Fruit fly (Drosophila melanogaster) whole organism, embryonic: Measurements from ENCODE around the gene RanGAP.
A peak's percentile ranks its signal among the peaks of the same experiment; 100 is the strongest.

Experiments used
- Blimp-1 ChIP-seq: fragments of 200-800 bp; sonication (Bioruptor generic); optimal IDR thresholded peaks from 3 replicates; lab custom pipeline; 2018; ENCODE audit warnings: missing biosample characterization, missing genetic modification characterization, mild to moderate bottlenecking, moderate library complexity, missing genetic modification reagents
- CG1233 ChIP-seq: fragments of 200-800 bp; sonication (Bioruptor generic); optimal IDR thresholded peaks from 4 replicates; lab custom pipeline; 2018; ENCODE audit warnings: missing biosample characterization, mild to moderate bottlenecking, missing genetic modification characterization
- CG12659 ChIP-seq: fragments of 200-800 bp; sonication (Bioruptor generic); optimal IDR thresholded peaks from 3 replicates; lab custom pipeline; 2017; ENCODE audit warnings: mild to moderate bottlenecking, missing biosample characterization, missing genetic modification reagents, missing genetic modification characterization
- CG13123 ChIP-seq: fragments of 200-800 bp; sonication (Bioruptor generic); optimal IDR thresholded peaks from 2 replicates; lab custom pipeline; 2016; ENCODE audit warnings: missing biosample characterization, missing genetic modification characterization
- CG1603 ChIP-seq: fragments of 200-800 bp; sonication (Bioruptor generic); optimal IDR thresholded peaks from 2 replicates; lab custom pipeline; 2019; ENCODE audit warnings: missing biosample characterization, mild to moderate bottlenecking, missing genetic modification characterization, moderate library complexity
- CG16813 ChIP-seq: fragments of 200-800 bp; sonication (Bioruptor generic); IDR thresholded peaks from 3 replicates; pipeline ENCODE4 v1.3.6; 2022; ENCODE audit warnings: missing biosample characterization, missing genetic modification characterization; ENCODE audit not compliant: partially characterized antibody
- CG17361 ChIP-seq: fragments of 200-800 bp; sonication (Bioruptor generic); IDR thresholded peaks from 3 replicates; pipeline ENCODE4 v1.3.6; 2022; ENCODE audit warnings: missing biosample characterization, missing genetic modification characterization
- CG17802 ChIP-seq: fragments of 200-800 bp; sonication (Bioruptor generic); optimal IDR thresholded peaks from 2 replicates; lab custom pipeline; 2018; ENCODE audit warnings: missing biosample characterization, mild to moderate bottlenecking, missing genetic modification characterization, moderate library complexity
- CG18262 ChIP-seq: fragments of 200-800 bp; optimal IDR thresholded peaks from 3 replicates; lab custom pipeline; 2019; ENCODE audit warnings: missing biosample characterization, mild to moderate bottlenecking, missing genetic modification characterization, moderate library complexity
- CG2129 ChIP-seq: fragments of 200-800 bp; sonication (Bioruptor generic); IDR thresholded peaks from 2 replicates; pipeline ENCODE4 v1.3.6; 2022; ENCODE audit warnings: missing biosample characterization, missing genetic modification characterization; ENCODE audit not compliant: partially characterized antibody
- CG2678 ChIP-seq: fragments of 200-800 bp; sonication (Bioruptor generic); optimal IDR thresholded peaks from 3 replicates; lab custom pipeline; 2019; ENCODE audit warnings: missing biosample characterization, mild to moderate bottlenecking, missing genetic modification characterization, moderate library complexity
- CG2889 ChIP-seq: fragments of 200-800 bp; sonication (Bioruptor generic); IDR thresholded peaks from 3 replicates; pipeline ENCODE4 v1.3.6; 2022; ENCODE audit warnings: missing biosample characterization, missing genetic modification characterization
- CG31365 ChIP-seq: fragments of 200-800 bp; sonication (Bioruptor generic); optimal IDR thresholded peaks from 2 replicates; lab custom pipeline; 2018; ENCODE audit warnings: missing biosample characterization, mild to moderate bottlenecking, missing genetic modification characterization
- CG3281 ChIP-seq: fragments of 200-800 bp; sonication (Bioruptor generic); optimal IDR thresholded peaks from 3 replicates; lab custom pipeline; 2017; ENCODE audit warnings: missing biosample characterization, mild to moderate bottlenecking, missing genetic modification characterization
- CG42726 ChIP-seq: fragments of 200-800 bp; sonication (Bioruptor generic); IDR thresholded peaks from 2 replicates; pipeline ENCODE4 v1.3.6; 2022; ENCODE audit warnings: missing biosample characterization, missing genetic modification characterization; ENCODE audit not compliant: partially characterized antibody
- CG6175 ChIP-seq: fragments of 200-800 bp; sonication (Bioruptor generic); IDR thresholded peaks from 3 replicates; pipeline ENCODE4 v1.3.6; 2022; ENCODE audit warnings: missing biosample characterization, missing genetic modification characterization
- CG6254 ChIP-seq: fragments of 200-800 bp; sonication (Bioruptor generic); optimal IDR thresholded peaks from 3 replicates; lab custom pipeline; 2017; ENCODE audit warnings: mild to moderate bottlenecking, missing biosample characterization, missing genetic modification reagents, missing genetic modification characterization
- CG7786 ChIP-seq: fragments of 200-800 bp; sonication (Bioruptor generic); optimal IDR thresholded peaks from 2 replicates; lab custom pipeline; 2016; ENCODE audit warnings: missing biosample characterization, missing genetic modification characterization
- CG8290 ChIP-seq, 3 experiments: fragments of 200-800 bp; sonication (Bioruptor generic); optimal IDR thresholded peaks; 2 replicates each; lab custom pipeline; 2016 to 2019; ENCODE audit warnings: missing biosample characterization in 3 of 3, missing genetic modification characterization in 3 of 3, mild to moderate bottlenecking in 2 of 3, moderate library complexity in 1 of 3
- CG9817 ChIP-seq: fragments of 200-800 bp; sonication (Bioruptor generic); optimal IDR thresholded peaks from 2 replicates; lab custom pipeline; 2018; ENCODE audit warnings: missing biosample characterization, mild to moderate bottlenecking, missing genetic modification characterization, moderate library complexity
- Dbx ChIP-seq: fragments of 200-800 bp; sonication (Bioruptor generic); IDR thresholded peaks from 3 replicates; pipeline ENCODE4 v1.3.6; 2022; ENCODE audit warnings: missing biosample characterization, missing genetic modification characterization
- Dip2 ChIP-seq: fragments of 200-800 bp; sonication (Bioruptor generic); IDR thresholded peaks from 2 replicates; pipeline ENCODE4 v1.3.6; 2022; ENCODE audit warnings: missing biosample characterization, missing genetic modification characterization
- HHEX ChIP-seq: fragments of 200-800 bp; sonication (Bioruptor generic); optimal IDR thresholded peaks from 3 replicates; lab custom pipeline; 2017; ENCODE audit warnings: missing biosample characterization, mild to moderate bottlenecking, missing genetic modification characterization, missing genetic modification reagents
- Hmr ChIP-seq: fragments of 200-800 bp; sonication (Bioruptor generic); optimal IDR thresholded peaks from 3 replicates; lab custom pipeline; 2017; ENCODE audit warnings: mild to moderate bottlenecking, missing biosample characterization, missing genetic modification reagents, missing genetic modification characterization
- Hr39 ChIP-seq: fragments of >200 bp; optimal IDR thresholded peaks from 2 replicates; lab custom pipeline; 2017
- Nf-YC ChIP-seq: fragments of 200-800 bp; optimal IDR thresholded peaks from 3 replicates; lab custom pipeline; 2019; ENCODE audit warnings: missing biosample characterization, mild to moderate bottlenecking, missing genetic modification characterization, moderate library complexity
- Rx ChIP-seq: fragments of 200-800 bp; sonication (Bioruptor generic); IDR thresholded peaks from 2 replicates; pipeline ENCODE4 v1.3.6; 2022; ENCODE audit warnings: missing biosample characterization, missing genetic modification characterization
- Six4 ChIP-seq: fragments of 200-800 bp; sonication (Bioruptor generic); optimal IDR thresholded peaks from 2 replicates; lab custom pipeline; 2016; ENCODE audit warnings: missing biosample characterization, missing genetic modification characterization
- Trl ChIP-seq, 3 experiments: fragments of >200 bp in 2 of 3; fragments of 200-800 bp in 1 of 3; sonication (Bioruptor generic) in 1 of 3; optimal IDR thresholded peaks; 2 replicates in 1 of 3; 3 replicates in 2 of 3; lab custom pipeline; 2016 to 2017; ENCODE audit warnings: missing biosample characterization in 1 of 3, missing genetic modification characterization in 1 of 3
- al ChIP-seq: fragments of 200-800 bp; sonication (Bioruptor generic); IDR thresholded peaks from 2 replicates; pipeline ENCODE4 v1.3.6; 2022; ENCODE audit warnings: missing biosample characterization, missing genetic modification characterization
- az2 ChIP-seq: fragments of 200-800 bp; sonication (Bioruptor generic); optimal IDR thresholded peaks from 3 replicates; lab custom pipeline; 2016; ENCODE audit warnings: missing biosample characterization, missing genetic modification characterization
- crp ChIP-seq, 2 experiments: fragments of 200-800 bp; sonication (Bioruptor generic); optimal IDR thresholded peaks; 2 replicates in 1 of 2; 3 replicates in 1 of 2; lab custom pipeline; 2017; ENCODE audit warnings: missing biosample characterization in 2 of 2, missing genetic modification characterization in 2 of 2, mild to moderate bottlenecking in 1 of 2, moderate library complexity in 1 of 2
- dimm ChIP-seq: fragments of 200-800 bp; sonication (Bioruptor generic); IDR thresholded peaks from 2 replicates; pipeline ENCODE4 v1.3.6; 2022; ENCODE audit warnings: missing biosample characterization, missing genetic modification characterization
- gce ChIP-seq: fragments of 200-800 bp; sonication (Bioruptor generic); IDR thresholded peaks from 3 replicates; pipeline ENCODE4 v1.3.6; 2022; ENCODE audit warnings: missing biosample characterization, missing genetic modification characterization
- gro ChIP-seq: fragments of 200-800 bp; sonication (Bioruptor generic); optimal IDR thresholded peaks from 2 replicates; lab custom pipeline; 2016; ENCODE audit warnings: missing biosample characterization, missing genetic modification characterization
- gt ChIP-seq: fragments of 200-800 bp; sonication (Bioruptor generic); IDR thresholded peaks from 2 replicates; pipeline ENCODE4 v1.3.6; 2022; ENCODE audit warnings: missing biosample characterization, missing genetic modification characterization
- jumu ChIP-seq: fragments of 200-800 bp; sonication (Bioruptor generic); optimal IDR thresholded peaks from 3 replicates; lab custom pipeline; 2016; ENCODE audit warnings: missing biosample characterization, missing genetic modification characterization
- maf-S ChIP-seq: fragments of 200-800 bp; sonication (Bioruptor generic); optimal IDR thresholded peaks from 2 replicates; lab custom pipeline; 2016; ENCODE audit warnings: missing biosample characterization, missing genetic modification characterization
- mld ChIP-seq: fragments of 200-800 bp; sonication (Bioruptor generic); IDR thresholded peaks from 3 replicates; pipeline ENCODE4 v1.3.6; 2022; ENCODE audit warnings: missing biosample characterization, missing genetic modification characterization; ENCODE audit not compliant: partially characterized antibody
- nmo ChIP-seq: fragments of 200-800 bp; sonication (Bioruptor generic); optimal IDR thresholded peaks from 2 replicates; lab custom pipeline; 2018; ENCODE audit warnings: missing biosample characterization, mild to moderate bottlenecking, missing genetic modification characterization, moderate library complexity
- nom ChIP-seq: fragments of 200-800 bp; sonication (Bioruptor generic); optimal IDR thresholded peaks from 2 replicates; lab custom pipeline; 2017; ENCODE audit warnings: missing biosample characterization, missing genetic modification characterization, mild to moderate bottlenecking, moderate library complexity, missing genetic modification reagents
- prd ChIP-seq, 3 experiments: fragments of >200 bp in 2 of 3; fragments of 200-800 bp in 1 of 3; sonication (Bioruptor generic) in 1 of 3; optimal IDR thresholded peaks in 2 of 3; IDR thresholded peaks in 1 of 3; 2 replicates in 2 of 3; 3 replicates in 1 of 3; pipeline versions ENCODE4 v1.3.6 to Lab custom; 2017 to 2022; ENCODE audit warnings: missing biosample characterization in 1 of 3, missing genetic modification characterization in 1 of 3
- row ChIP-seq: fragments of 200-800 bp; sonication (Bioruptor generic); IDR thresholded peaks from 3 replicates; pipeline ENCODE4 v1.3.6; 2022; ENCODE audit warnings: missing biosample characterization, missing genetic modification characterization
- stwl ChIP-seq: fragments of 200-800 bp; sonication (Bioruptor generic); optimal IDR thresholded peaks from 3 replicates; lab custom pipeline; 2018; ENCODE audit warnings: missing biosample characterization, mild to moderate bottlenecking, missing genetic modification characterization, moderate library complexity
- tio ChIP-seq: fragments of 200-800 bp; sonication (Bioruptor generic); optimal IDR thresholded peaks from 2 replicates; lab custom pipeline; 2017; ENCODE audit warnings: missing biosample characterization, missing genetic modification characterization, inconsistent platforms
- ttk ChIP-seq: fragments of 200-800 bp; sonication (Bioruptor generic); IDR thresholded peaks from 2 replicates; pipeline ENCODE4 v2.1.2; 2022; ENCODE audit warnings: missing biosample characterization, missing genetic modification characterization
- tup ChIP-seq: fragments of 200-800 bp; sonication (Bioruptor generic); optimal IDR thresholded peaks from 2 replicates; lab custom pipeline; 2016; ENCODE audit warnings: missing biosample characterization, mild to moderate bottlenecking, missing genetic modification characterization, moderate library complexity
- vnd ChIP-seq: fragments of 200-800 bp; sonication (Bioruptor generic); IDR thresholded peaks from 3 replicates; pipeline ENCODE4 v1.3.6; 2022; ENCODE audit warnings: missing biosample characterization, missing genetic modification characterization; ENCODE audit not compliant: partially characterized antibody
- zfh2 ChIP-seq: fragments of 200-800 bp; sonication (Bioruptor generic); optimal IDR thresholded peaks from 2 replicates; lab custom pipeline; 2016; ENCODE audit warnings: missing biosample characterization, missing genetic modification characterization

The RanGAP gene

DNA sequence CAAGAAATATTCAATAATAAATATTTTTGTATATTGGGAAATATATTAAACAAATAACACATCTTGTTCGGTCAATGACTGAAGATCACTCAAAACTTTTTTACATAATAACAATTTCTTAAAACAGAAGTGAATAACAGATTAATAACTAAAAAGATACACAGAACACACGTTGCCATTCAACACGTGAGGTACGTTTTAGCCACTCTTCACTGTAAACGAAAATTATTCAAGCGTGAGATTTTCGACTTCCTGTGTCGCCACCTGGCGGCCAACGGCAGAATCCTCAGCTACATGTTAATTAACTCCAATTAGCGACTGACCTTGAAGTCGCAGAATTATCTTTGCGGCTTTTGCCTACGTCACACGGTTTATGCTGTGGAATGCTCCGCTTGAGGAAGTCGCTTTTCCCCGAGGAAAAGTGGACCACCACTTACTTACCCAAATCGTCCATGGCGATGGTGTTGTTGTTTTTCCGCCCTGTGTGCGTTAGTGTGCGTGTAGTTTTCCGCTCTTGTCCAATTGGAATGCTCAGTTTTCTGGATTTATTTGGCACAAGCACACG lies 15.9 kb upstream of the RanGAP start (continued):
- TF ChIP-seq Rx = peak; percentile 55
- TF ChIP-seq CG2678 (tag; lab: Kevin White, UChicago) = peak; percentile 84
- TF ChIP-seq CG6254 (GFP tag; lab: Kevin White, UChicago) = peak; percentile 71
- TF ChIP-seq dimm (GFP tag; lab: Robert Waterston, UW) = no peak
- TF ChIP-seq prd (optimal IDR thresholded peaks at IDR 0.05; lab: Kevin White, UChicago) = no peak
- peak; percentile 77 for TF ChIP-seq prd (GFP tag; IDR thresholded peaks at IDR 0.05; lab: Robert Waterston, UW)
- TF ChIP-seq CG6175 (GFP tag; lab: Robert Waterston, UW) = 0 out of 3 replicates have a peak, but pooled peaks have one; percentile 12
- TF ChIP-seq CG9817 = peak; percentile 61
- peak; percentile 80 for TF ChIP-seq CG3281 (GFP tag; lab: Kevin White, UChicago)
- peak; percentile 24 for TF ChIP-seq CG7786
- TF ChIP-seq CG1233 = peak; percentile 53
- TF ChIP-seq ttk (GFP tag; lab: Robert Waterston, UW) = peak; percentile 38; the same call in 1 of the 2 replicates
- TF ChIP-seq al (GFP tag; lab: Robert Waterston, UW) = peak; percentile 47
- TF ChIP-seq CG16813 (GFP tag; lab: Robert Waterston, UW) = no peak
- no peak for TF ChIP-seq Trl (optimal IDR thresholded peaks at IDR 0.05; lab: Kevin White, UChicago)
- TF ChIP-seq Trl (GFP tag; optimal IDR thresholded peaks at IDR 0.05; lab: Kevin White, UChicago) = peak; percentile 52
- peak; percentile 27 for TF ChIP-seq gro
- no peak for TF ChIP-seq CG13123 (GFP tag; lab: Kevin White, UChicago)
- peak; percentile 36 for TF ChIP-seq CG17802 (tag; lab: Kevin White, UChicago)
- TF ChIP-seq CG2129 (GFP tag; lab: Robert Waterston, UW) = no peak
- peak; percentile 76 for TF ChIP-seq HHEX
- TF ChIP-seq gt (GFP tag; lab: Robert Waterston, UW) = no peak
- no peak for TF ChIP-seq CG31365
- 0 out of 3 replicates have a peak, but pooled peaks have one; percentile 30 for TF ChIP-seq gce (GFP tag; lab: Robert Waterston, UW)
- TF ChIP-seq CG18262 (tag; lab: Kevin White, UChicago) = peak; percentile 80
- TF ChIP-seq maf-S (GFP tag; lab: Kevin White, UChicago) = peak; percentile 32
- TF ChIP-seq az2 (GFP tag; lab: Kevin White, UChicago) = peak; percentile 72
- TF ChIP-seq tup (GFP tag; lab: Kevin White, UChicago) = no peak
- peak; percentile 66 for TF ChIP-seq Blimp-1 (GFP tag; lab: Kevin White, UChicago)
- peak; percentile 69 for TF ChIP-seq Hmr (GFP tag; lab: Kevin White, UChicago)
- peak; percentile 13 for TF ChIP-seq jumu (GFP tag; lab: Kevin White, UChicago)
- TF ChIP-seq Dip2 (GFP tag; lab: Robert Waterston, UW) = no peak
- peak; percentile 40 for TF ChIP-seq zfh2 (GFP tag; lab: Kevin White, UChicago)
- TF ChIP-seq Six4 (GFP tag; lab: Kevin White, UChicago) = peak; percentile 35
- no peak for TF ChIP-seq Hr39 (lab: Kevin White, UChicago)
- peak; percentile 74 for TF ChIP-seq nmo (GFP tag; lab: Kevin White, UChicago)
- no peak for TF ChIP-seq CG2889

DNA sequence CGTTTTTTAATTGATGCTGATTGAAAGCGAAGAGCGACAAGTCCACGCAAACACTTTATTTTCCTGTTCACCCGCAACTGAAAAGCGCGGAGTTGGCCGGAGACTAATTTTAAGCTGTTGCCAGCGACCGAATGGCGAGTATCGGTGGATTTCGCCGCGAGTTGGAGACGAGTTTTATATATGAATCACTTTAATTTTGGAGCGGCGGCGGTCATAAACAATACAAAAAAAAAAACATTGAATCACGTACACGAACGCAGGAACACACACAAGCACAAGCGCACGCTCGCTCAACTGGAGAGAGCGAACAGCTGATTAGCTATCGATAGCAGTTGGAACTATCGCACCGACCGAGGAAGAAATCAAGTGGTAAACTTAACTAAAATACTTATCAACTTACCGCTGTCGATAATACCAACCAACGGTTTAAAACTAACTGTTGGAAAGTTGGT lies 15.4 kb upstream of the RanGAP start, which contains the start of gene Pax:
TSS of gene Pax (minus strand) at position 267 of the 452 bp plus-strand sequence.
- TF ChIP-seq Dbx (GFP tag; lab: Robert Waterston, UW) (0 out of 3 replicates have a peak, but pooled peaks have one; percentile 18), tio (GFP tag; lab: Kevin White, UChicago) (no peak), crp (GFP tag; optimal IDR thresholded peaks at IDR 0.05; lab: Kevin White, UChicago) (peak; percentile 87 to 99), CG12659 (GFP tag; lab: Kevin White, UChicago) (peak; percentile 60), row (GFP tag; lab: Robert Waterston, UW) (0 out of 3 replicates have a peak, but pooled peaks have one; percentile 15), mld (GFP tag; lab: Robert Waterston, UW) (peak; percentile 81), stwl (tag; lab: Kevin White, UChicago) (peak; percentile 31), vnd (GFP tag; lab: Robert Waterston, UW) (peak; percentile 86), CG17361 (GFP tag; lab: Robert Waterston, UW) (no peak), nom (GFP tag; lab: Kevin White, UChicago) (peak; percentile 91), Nf-YC (tag; lab: Kevin White, UChicago) (peak; percentile 72), CG42726 (peak; percentile 98), CG8290 (GFP tag; optimal IDR thresholded peaks at IDR 0.05; lab: Kevin White, UChicago) (no peak), CG8290 (tag; optimal IDR thresholded peaks at IDR 0.05; lab: Kevin White, UChicago) (peak in 1 of 2 experiments; percentile 56), CG1603 (tag; lab: Kevin White, UChicago) (peak; percentile 67)
